Worm (Caenorhabditis elegans): Measurements from ENCODE around the gene lam-2.

Gene lam-2

ce11 chrX:7112589-7112988 lies 38.5 kb downstream of the lam-2 start, which contains the start of gene C36B7.1:
Gene C36B7.1 (plus strand): TSS chrX:7112889.
- TF ChIP-seq cog-1 (tag; optimal IDR thresholded peaks at IDR 0.05) (no peak), ztf-29 (GFP tag; IDR thresholded peaks at IDR 0.05) (no peak), ref-1 (GFP tag; conservative IDR thresholded peaks at IDR 0.05) (no peak), tab-1 (GFP tag; IDR thresholded peaks at IDR 0.05) (no peak), ztf-23 (GFP tag; IDR thresholded peaks at IDR 0.05) (no peak), flt-1 (GFP tag; IDR thresholded peaks at IDR 0.05) (no peak), med-1 (GFP tag; optimal IDR thresholded peaks at IDR 0.05; ENCODE audit: insufficient read depth) (no peak), klf-2 (GFP tag; conservative IDR thresholded peaks at IDR 0.05) (no peak)

ce11 chrX:7106103-7106502 lies 44.9 kb downstream of the lam-2 start, which contains the start of gene C36B7.2:
Gene C36B7.2 (plus strand): TSS chrX:7106403.
- TF ChIP-seq flt-1 (GFP tag; IDR thresholded peaks at IDR 0.05) (no peak), tab-1 (GFP tag; IDR thresholded peaks at IDR 0.05) (no peak), cog-1 (tag; optimal IDR thresholded peaks at IDR 0.05) (no peak), klf-2 (GFP tag; conservative IDR thresholded peaks at IDR 0.05) (no peak), ztf-23 (GFP tag; IDR thresholded peaks at IDR 0.05) (no peak), ref-1 (GFP tag; conservative IDR thresholded peaks at IDR 0.05) (no peak), ztf-29 (GFP tag; IDR thresholded peaks at IDR 0.05) (no peak)

- no peak for TF ChIP-seq tab-1 (GFP tag; IDR thresholded peaks at IDR 0.05)
- no peak for TF ChIP-seq ref-1 (GFP tag; conservative IDR thresholded peaks at IDR 0.05)
- TF ChIP-seq ztf-23 (GFP tag; IDR thresholded peaks at IDR 0.05): no peak
- no peak for TF ChIP-seq klf-2 (GFP tag; conservative IDR thresholded peaks at IDR 0.05)
- TF ChIP-seq med-1 (GFP tag; optimal IDR thresholded peaks at IDR 0.05; ENCODE audit: insufficient read depth): no peak
- no peak for TF ChIP-seq ztf-29 (GFP tag; IDR thresholded peaks at IDR 0.05)
- no peak for TF ChIP-seq T22C8.4 (GFP tag; IDR thresholded peaks at IDR 0.05)
- TF ChIP-seq cog-1 (tag; optimal IDR thresholded peaks at IDR 0.05): no peak
- no peak for TF ChIP-seq flt-1 (GFP tag; IDR thresholded peaks at IDR 0.05)
These were observed 49.6 kb downstream of the lam-2 start, which contains the start of gene C36B7.3 for ce11 chrX:7101477-7101876. Gene C36B7.3 (plus strand): TSS chrX:7101777.

ce11 chrX:7100290-7100689 lies 50.7 kb downstream of the lam-2 start, which contains the start of gene C36B7.6:
Gene C36B7.6 (minus strand): TSS chrX:7100338.
- TF ChIP-seq ztf-29 (GFP tag; IDR thresholded peaks at IDR 0.05): no peak
- TF ChIP-seq T22C8.4 (GFP tag; IDR thresholded peaks at IDR 0.05): no peak
- no peak for TF ChIP-seq klf-2 (GFP tag; conservative IDR thresholded peaks at IDR 0.05)
- TF ChIP-seq ztf-23 (GFP tag; IDR thresholded peaks at IDR 0.05): no peak
- no peak for TF ChIP-seq tab-1 (GFP tag; IDR thresholded peaks at IDR 0.05)
- no peak for TF ChIP-seq flt-1 (GFP tag; IDR thresholded peaks at IDR 0.05)
- TF ChIP-seq ref-1 (GFP tag; conservative IDR thresholded peaks at IDR 0.05): no peak
- TF ChIP-seq cog-1 (tag; optimal IDR thresholded peaks at IDR 0.05): no peak
- TF ChIP-seq med-1 (GFP tag; optimal IDR thresholded peaks at IDR 0.05; ENCODE audit: insufficient read depth): no peak

ce11 chrX:7099049-7099448 lies 52.0 kb downstream of the lam-2 start:
- no peak for TF ChIP-seq T22C8.4 (GFP tag; IDR thresholded peaks at IDR 0.05)
- no peak for TF ChIP-seq ztf-23 (GFP tag; IDR thresholded peaks at IDR 0.05)
- no peak for TF ChIP-seq med-1 (GFP tag; optimal IDR thresholded peaks at IDR 0.05; ENCODE audit: insufficient read depth)
- no peak for TF ChIP-seq ztf-29 (GFP tag; IDR thresholded peaks at IDR 0.05)
- no peak for TF ChIP-seq klf-2 (GFP tag; conservative IDR thresholded peaks at IDR 0.05)
- TF ChIP-seq tab-1 (GFP tag; IDR thresholded peaks at IDR 0.05): no peak
- no peak for TF ChIP-seq cog-1 (tag; optimal IDR thresholded peaks at IDR 0.05)
- no peak for TF ChIP-seq flt-1 (GFP tag; IDR thresholded peaks at IDR 0.05)
- no peak for TF ChIP-seq ref-1 (GFP tag; conservative IDR thresholded peaks at IDR 0.05)

ce11 chrX:7096349-7096748 lies 54.7 kb downstream of the lam-2 start, which contains the start of gene C36B7.5:
Gene C36B7.5 (minus strand): TSS chrX:7096449.
- TF ChIP-seq ref-1 (GFP tag; conservative IDR thresholded peaks at IDR 0.05): no peak
- no peak for TF ChIP-seq ztf-23 (GFP tag; IDR thresholded peaks at IDR 0.05)
- TF ChIP-seq cog-1 (tag; optimal IDR thresholded peaks at IDR 0.05): no peak
- no peak for TF ChIP-seq ztf-29 (GFP tag; IDR thresholded peaks at IDR 0.05)
- TF ChIP-seq tab-1 (GFP tag; IDR thresholded peaks at IDR 0.05): no peak
- no peak for TF ChIP-seq flt-1 (GFP tag; IDR thresholded peaks at IDR 0.05)
- no peak for TF ChIP-seq T22C8.4 (GFP tag; IDR thresholded peaks at IDR 0.05)
- TF ChIP-seq med-1 (GFP tag; optimal IDR thresholded peaks at IDR 0.05; ENCODE audit: insufficient read depth): no peak
- no peak for TF ChIP-seq klf-2 (GFP tag; conservative IDR thresholded peaks at IDR 0.05)
